Worm (Caenorhabditis elegans) whole organism, early embryonic: ENCODE data around the gene C18H9.6.

ENCODE experiments used
- ama-1 ChIP-seq: fragments of 150-350 bp; optimal IDR thresholded peaks from 2 replicates; lab custom pipeline; 2014
- ceh-36 ChIP-seq: sonication (generic microtip); optimal IDR thresholded peaks from 2 replicates; lab custom pipeline; 2016; ENCODE audit warnings: missing genetic modification characterization, inconsistent platforms, missing compliant biosample characterization

DNA sequence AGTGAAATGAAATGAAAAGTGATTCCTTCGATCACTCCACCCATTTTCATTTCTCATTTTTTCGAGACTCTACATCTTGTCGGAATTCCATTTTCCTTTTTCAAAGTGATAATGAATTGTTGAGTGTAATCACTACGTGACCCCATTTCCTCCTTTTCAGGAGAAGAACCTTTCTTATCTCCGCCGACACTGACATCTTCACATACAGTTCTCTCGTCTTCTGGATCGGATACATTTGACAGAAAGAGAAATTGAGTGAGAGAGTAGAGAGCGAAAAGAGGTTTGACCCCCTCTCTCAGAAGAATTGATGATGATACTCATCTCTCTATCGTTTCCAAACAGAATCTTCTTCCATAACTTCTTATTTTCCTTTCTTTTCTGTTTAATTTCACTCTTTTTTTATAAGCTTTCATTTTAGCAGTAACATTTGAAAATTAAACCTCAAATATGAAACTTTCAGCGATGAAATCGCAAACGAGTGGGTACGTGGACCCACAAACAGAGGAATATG, 12.5 kb upstream of the C18H9.6 start, which contains the start of gene dpy-2:
- TF ChIP-seq ama-1 (lab: Kevin White, UChicago) (no peak), ceh-36 (no peak)
